Worm (Caenorhabditis elegans) whole organism, L1 larva: ENCODE measurements around the gene cft-1.

ENCODE experiments used
- ceh-82 ChIP-seq, 3 experiments: fragments of 150-350 bp in 1 of 3; sonication (generic microtip) in 2 of 3; optimal IDR thresholded peaks; 2 replicates each; lab custom pipeline; 2014 to 2017; ENCODE audit warnings: missing biosample characterization in 3 of 3, missing genetic modification characterization in 3 of 3
- fkh-10 ChIP-seq: sonication (generic microtip); optimal IDR thresholded peaks from 2 replicates; lab custom pipeline; 2017; ENCODE audit warnings: missing biosample characterization, missing genetic modification reagents, missing genetic modification characterization
- lir-3 ChIP-seq: sonication (generic microtip); optimal IDR thresholded peaks from 2 replicates; lab custom pipeline; 2016; ENCODE audit warnings: mild to moderate bottlenecking, missing genetic modification characterization, moderate library complexity, missing compliant biosample characterization; ENCODE audit not compliant: poor library complexity
- mdl-1 ChIP-seq, 2 experiments: fragments of 150-350 bp; optimal IDR thresholded peaks; 2 replicates each; lab custom pipeline; 2014 to 2017; ENCODE audit warnings: missing biosample characterization in 2 of 2, missing genetic modification characterization in 2 of 2, inconsistent platforms in 1 of 2
- mep-1 ChIP-seq: fragments of 150-350 bp; optimal IDR thresholded peaks from 2 replicates; lab custom pipeline; 2014; ENCODE audit warnings: missing biosample characterization, missing genetic modification characterization
- nhr-11 ChIP-seq: fragments of 150-350 bp; optimal IDR thresholded peaks from 2 replicates; lab custom pipeline; 2014; ENCODE audit warnings: missing biosample characterization, missing genetic modification characterization
- sptf-1 ChIP-seq: fragments of 150-350 bp; optimal IDR thresholded peaks from 2 replicates; lab custom pipeline; 2014; ENCODE audit warnings: missing biosample characterization, missing genetic modification characterization

DNA sequence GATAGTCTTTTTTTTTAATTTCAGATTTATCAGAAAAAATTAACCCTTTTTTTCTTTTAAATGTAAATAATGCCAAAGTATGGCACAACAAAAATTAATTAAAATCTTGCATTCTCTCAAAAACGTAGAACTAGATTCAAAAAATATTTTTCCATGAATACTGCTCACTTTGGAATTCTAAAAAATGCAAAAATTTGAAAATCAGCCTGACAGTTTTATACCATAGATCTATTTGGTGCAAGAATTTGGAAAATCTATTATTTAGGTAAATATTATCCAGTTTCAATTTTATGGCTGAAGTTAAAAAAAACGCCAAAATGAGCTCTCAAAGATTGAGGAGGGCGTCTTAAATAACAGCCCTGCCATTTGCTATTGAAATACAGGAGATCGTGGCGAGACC lies 41.1 kb downstream of the cft-1 start:
- no peak for TF ChIP-seq nhr-11 (tag; lab: Kevin White, UChicago)
- no peak for TF ChIP-seq sptf-1 (tag; lab: Kevin White, UChicago)
- TF ChIP-seq ceh-82 (tag; optimal IDR thresholded peaks at IDR 0.05; lab: Kevin White, UChicago) = no peak
- TF ChIP-seq mdl-1 (tag; optimal IDR thresholded peaks at IDR 0.05; lab: Kevin White, UChicago) = no peak
- TF ChIP-seq fkh-10 = no peak
- TF ChIP-seq mep-1 (tag; lab: Kevin White, UChicago) = no peak
- TF ChIP-seq lir-3 (tag; lab: Kevin White, UChicago) = no peak
